Fruit fly (Drosophila melanogaster) whole organism, prepupa: Measurements from ENCODE around the gene CG12056.

ENCODE experiments used
- Blimp-1 ChIP-seq: fragments of 200-800 bp; sonication (Bioruptor generic); optimal IDR thresholded peaks from 3 replicates; lab custom pipeline; 2017; ENCODE audit warnings: missing biosample characterization, missing genetic modification characterization, mild to moderate bottlenecking, moderate library complexity, missing genetic modification reagents
- CG11294 ChIP-seq: fragments of 200-800 bp; sonication (Bioruptor generic); IDR thresholded peaks from 2 replicates; pipeline ENCODE4 v1.3.6; 2022; ENCODE audit warnings: missing biosample characterization, missing genetic modification characterization
- CG11762 ChIP-seq: fragments of 200-800 bp; sonication (Bioruptor generic); optimal IDR thresholded peaks from 3 replicates; lab custom pipeline; 2016; ENCODE audit warnings: missing biosample characterization, missing genetic modification characterization; ENCODE audit not compliant: insufficient read depth
- CG11902 ChIP-seq: fragments of 200-800 bp; sonication (Bioruptor generic); optimal IDR thresholded peaks from 3 replicates; lab custom pipeline; 2016; ENCODE audit warnings: missing biosample characterization, missing genetic modification characterization
- CG15336 ChIP-seq: fragments of 200-800 bp; sonication (Bioruptor generic); IDR thresholded peaks from 2 replicates; pipeline ENCODE4 v1.3.6; 2022; ENCODE audit warnings: missing biosample characterization, missing genetic modification characterization
- CG1621 ChIP-seq: fragments of 200-800 bp; sonication (Bioruptor generic); optimal IDR thresholded peaks from 3 replicates; lab custom pipeline; 2018; ENCODE audit warnings: missing biosample characterization, mild to moderate bottlenecking, missing genetic modification characterization
- CG16779 ChIP-seq: fragments of 200-800 bp; sonication (Bioruptor generic); optimal IDR thresholded peaks from 3 replicates; lab custom pipeline; 2017; ENCODE audit warnings: missing biosample characterization, mild to moderate bottlenecking, missing genetic modification characterization
- CG32006 ChIP-seq: fragments of 200-800 bp; sonication (Bioruptor generic); optimal IDR thresholded peaks from 3 replicates; lab custom pipeline; 2017; ENCODE audit warnings: missing biosample characterization, mild to moderate bottlenecking, missing genetic modification characterization
- CG34406 ChIP-seq: fragments of 200-800 bp; sonication (Bioruptor generic); optimal IDR thresholded peaks from 3 replicates; lab custom pipeline; 2016; ENCODE audit warnings: missing biosample characterization, missing genetic modification characterization
- CG3919 ChIP-seq: fragments of 200-800 bp; sonication (Bioruptor generic); optimal IDR thresholded peaks from 3 replicates; lab custom pipeline; 2016; ENCODE audit warnings: missing biosample characterization, missing genetic modification characterization
- CG4318 ChIP-seq: fragments of 200-800 bp; sonication (Bioruptor generic); optimal IDR thresholded peaks from 3 replicates; lab custom pipeline; 2017; ENCODE audit warnings: missing biosample characterization, mild to moderate bottlenecking, missing genetic modification characterization
- CG6163 ChIP-seq: fragments of 200-800 bp; sonication (Bioruptor generic); IDR thresholded peaks from 3 replicates; pipeline ENCODE4 v1.3.6; 2022; ENCODE audit warnings: missing biosample characterization, missing genetic modification characterization
- CG6276 ChIP-seq: fragments of 200-800 bp; sonication (Bioruptor generic); optimal IDR thresholded peaks from 2 replicates; lab custom pipeline; 2017; ENCODE audit warnings: missing biosample characterization, mild to moderate bottlenecking, missing genetic modification characterization
- CG6808 ChIP-seq: fragments of 200-800 bp; sonication (Bioruptor generic); optimal IDR thresholded peaks from 3 replicates; lab custom pipeline; 2017; ENCODE audit warnings: missing biosample characterization, missing genetic modification characterization, mild to moderate bottlenecking, moderate library complexity, missing genetic modification reagents
- CG6854 ChIP-seq: fragments of 200-800 bp; sonication (Bioruptor generic); optimal IDR thresholded peaks from 2 replicates; lab custom pipeline; 2017; ENCODE audit warnings: missing biosample characterization, mild to moderate bottlenecking, missing genetic modification characterization
- CG7368 ChIP-seq: fragments of 200-800 bp; sonication (Bioruptor generic); optimal IDR thresholded peaks from 3 replicates; lab custom pipeline; 2016; ENCODE audit warnings: missing biosample characterization, missing genetic modification characterization
- CG8319 ChIP-seq: fragments of 200-800 bp; sonication (Bioruptor generic); optimal IDR thresholded peaks from 3 replicates; lab custom pipeline; 2016; ENCODE audit warnings: missing biosample characterization, missing genetic modification characterization
- CG8632 ChIP-seq: fragments of 200-800 bp; sonication (Bioruptor generic); optimal IDR thresholded peaks from 3 replicates; lab custom pipeline; 2016; ENCODE audit warnings: missing biosample characterization, missing genetic modification characterization
- CG9139 ChIP-seq: fragments of 200-800 bp; sonication (Bioruptor generic); optimal IDR thresholded peaks from 3 replicates; lab custom pipeline; 2017; ENCODE audit warnings: missing biosample characterization, mild to moderate bottlenecking, missing genetic modification characterization
- Eip75B ChIP-seq: fragments of 200-800 bp; sonication (Bioruptor generic); optimal IDR thresholded peaks from 3 replicates; lab custom pipeline; 2016; ENCODE audit warnings: missing biosample characterization, missing genetic modification characterization
- Eip78C ChIP-seq: fragments of 200-800 bp; sonication (Bioruptor generic); peaks from one replicate; lab custom pipeline; 2016; ENCODE audit warnings: missing biosample characterization, missing genetic modification characterization
- Ets21C ChIP-seq: fragments of 200-800 bp; sonication (Bioruptor generic); optimal IDR thresholded peaks from 3 replicates; lab custom pipeline; 2016; ENCODE audit warnings: missing biosample characterization, missing genetic modification characterization
- Hr38 ChIP-seq: sonication (Bioruptor generic); optimal IDR thresholded peaks from 2 replicates; lab custom pipeline; 2016; ENCODE audit warnings: missing biosample characterization, missing genetic modification characterization
- Hr39 ChIP-seq: fragments of 200-800 bp; sonication (Bioruptor generic); optimal IDR thresholded peaks from 2 replicates; lab custom pipeline; 2016; ENCODE audit warnings: missing biosample characterization, missing genetic modification characterization
- Lpt ChIP-seq: fragments of 200-800 bp; sonication (Bioruptor generic); optimal IDR thresholded peaks from 3 replicates; lab custom pipeline; 2016; ENCODE audit warnings: missing biosample characterization, missing genetic modification characterization
- Smox ChIP-seq: fragments of 200-800 bp; sonication (Bioruptor generic); optimal IDR thresholded peaks from 3 replicates; lab custom pipeline; 2016; ENCODE audit warnings: missing biosample characterization, missing genetic modification characterization
- Sox14 ChIP-seq: fragments of 200-800 bp; sonication (Bioruptor generic); optimal IDR thresholded peaks from 3 replicates; lab custom pipeline; 2016; ENCODE audit warnings: missing biosample characterization, missing genetic modification characterization
- Sox15 ChIP-seq: fragments of 200-800 bp; sonication (Bioruptor generic); optimal IDR thresholded peaks from 3 replicates; lab custom pipeline; 2016; ENCODE audit warnings: missing biosample characterization, missing genetic modification characterization
- cyc ChIP-seq: fragments of 200-800 bp; sonication (Bioruptor generic); optimal IDR thresholded peaks from 3 replicates; lab custom pipeline; 2016; ENCODE audit warnings: missing biosample characterization, missing genetic modification characterization
- dac ChIP-seq: fragments of 200-800 bp; sonication (Bioruptor generic); optimal IDR thresholded peaks from 2 replicates; lab custom pipeline; 2017; ENCODE audit warnings: missing biosample characterization, mild to moderate bottlenecking, missing genetic modification characterization
- dsx ChIP-seq: fragments of 200-800 bp; optimal IDR thresholded peaks from 3 replicates; lab custom pipeline; 2019; ENCODE audit warnings: missing biosample characterization, mild to moderate bottlenecking, missing genetic modification characterization, moderate library complexity; ENCODE audit not compliant: poor library complexity, severe bottlenecking
- eg ChIP-seq: fragments of 200-800 bp; sonication (Bioruptor generic); IDR thresholded peaks from 3 replicates; pipeline ENCODE4 v1.3.6; 2022; ENCODE audit warnings: missing biosample characterization, missing genetic modification characterization
- esn ChIP-seq: fragments of 200-800 bp; sonication (Bioruptor generic); optimal IDR thresholded peaks from 2 replicates; lab custom pipeline; 2016; ENCODE audit warnings: missing biosample characterization, mild to moderate bottlenecking, missing genetic modification characterization, moderate library complexity
- fd59A ChIP-seq: fragments of 200-800 bp; sonication (Bioruptor generic); optimal IDR thresholded peaks from 2 replicates; lab custom pipeline; 2017; ENCODE audit warnings: missing biosample characterization, mild to moderate bottlenecking, missing genetic modification characterization, missing genetic modification reagents
- fd85E ChIP-seq: fragments of 200-800 bp; sonication (Bioruptor generic); optimal IDR thresholded peaks from 3 replicates; lab custom pipeline; 2016; ENCODE audit warnings: missing biosample characterization, missing genetic modification characterization
- fkh ChIP-seq: fragments of 200-800 bp; sonication (Bioruptor generic); optimal IDR thresholded peaks from 3 replicates; lab custom pipeline; 2017; ENCODE audit warnings: missing biosample characterization, mild to moderate bottlenecking, missing genetic modification characterization, moderate library complexity
- lz ChIP-seq: fragments of 200-800 bp; sonication (Bioruptor generic); optimal IDR thresholded peaks from 3 replicates; lab custom pipeline; 2016; ENCODE audit warnings: missing biosample characterization, missing genetic modification characterization
- net ChIP-seq: fragments of 200-800 bp; sonication (Bioruptor generic); optimal IDR thresholded peaks from 3 replicates; lab custom pipeline; 2016; ENCODE audit warnings: missing biosample characterization, missing genetic modification characterization
- pdm3 ChIP-seq: fragments of 200-800 bp; sonication (Bioruptor generic); optimal IDR thresholded peaks from 3 replicates; lab custom pipeline; 2016; ENCODE audit warnings: missing biosample characterization, missing genetic modification characterization
- salr ChIP-seq, 2 experiments: fragments of 200-800 bp; sonication (Bioruptor generic); optimal IDR thresholded peaks; 3 replicates each; lab custom pipeline; 2016 to 2018; ENCODE audit warnings: missing biosample characterization in 2 of 2, missing genetic modification characterization in 2 of 2, mild to moderate bottlenecking in 1 of 2
- svp ChIP-seq: fragments of 200-800 bp; sonication (Bioruptor generic); peaks from one replicate; lab custom pipeline; 2016; ENCODE audit warnings: missing biosample characterization, missing genetic modification characterization
- vri ChIP-seq: fragments of 200-800 bp; sonication (Bioruptor generic); optimal IDR thresholded peaks from 3 replicates; lab custom pipeline; 2016; ENCODE audit warnings: missing biosample characterization, mild to moderate bottlenecking, missing genetic modification characterization

The CG12056 gene

DNA sequence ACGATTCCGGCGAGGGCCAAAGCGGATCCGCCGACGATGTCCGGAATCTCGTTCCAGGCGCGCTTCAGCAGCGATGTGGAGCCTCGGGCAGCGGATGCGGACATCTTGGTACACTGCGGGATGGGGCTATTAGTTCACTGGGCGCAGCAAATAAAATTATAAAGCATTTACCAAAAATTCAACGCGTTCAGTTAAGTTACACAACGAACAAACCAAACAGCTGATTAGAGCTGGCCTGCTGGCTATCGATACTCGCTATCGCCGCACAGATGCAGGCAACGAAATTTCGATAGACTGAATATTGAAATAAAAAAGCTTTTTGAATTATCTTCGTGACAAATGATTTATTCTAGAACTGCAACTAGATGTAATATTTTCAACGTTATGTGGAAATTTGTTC is 32.7 kb upstream of the CG12056 start, which contains the start of gene NdufA3:
Gene NdufA3 (minus strand): TSS at position 317 of the 400 bp plus-strand sequence.
- TF ChIP-seq vri (GFP tag; lab: Kevin White, UChicago) = peak; percentile 41
- TF ChIP-seq fd85E (GFP tag; lab: Kevin White, UChicago) = no peak

- TF ChIP-seq Eip75B (no peak), CG4318 (no peak), Lpt (GFP tag; lab: Kevin White, UChicago) (no peak), Blimp-1 (no peak), CG3919 (GFP tag; lab: Kevin White, UChicago) (no peak)
Observed at dm6 chrX:9161912-9162311, 30.6 kb upstream of the CG12056 start, which contains the start of the genes Zpr1 and CG44532. Zpr1 (minus strand) TSS chrX:9162090. CG44532 (plus strand) TSS chrX:9162092.

DNA sequence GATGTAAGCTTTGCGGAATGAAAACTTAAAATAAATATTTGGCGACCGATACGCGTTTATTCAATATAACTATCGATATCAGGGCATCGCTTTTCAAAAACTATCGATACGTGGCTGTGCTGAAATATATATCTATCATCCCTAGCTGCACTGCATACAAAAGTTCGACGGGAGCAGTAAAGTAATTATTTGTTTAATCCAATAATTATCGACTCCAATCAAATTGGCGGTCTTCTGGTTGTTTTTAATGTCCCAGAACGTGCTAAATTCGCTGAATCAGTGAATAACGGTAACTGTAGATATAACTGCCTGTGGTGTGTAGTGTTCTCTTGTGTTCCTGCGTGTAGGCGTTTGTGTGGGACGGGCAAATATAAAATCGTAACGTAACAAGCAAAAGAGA is 29.4 kb upstream of the CG12056 start, which contains the start of gene mei-P26:
Gene mei-P26 (plus strand): TSS at position 146 of the 400 bp plus-strand sequence.
- TF ChIP-seq Eip78C (GFP tag; lab: Kevin White, UChicago) = peak; percentile 77
- peak; percentile 3 for TF ChIP-seq dsx (GFP tag; lab: Kevin White, UChicago)
- peak; percentile 55; the same call in 1 of the 3 replicates for TF ChIP-seq CG6163
- peak; percentile 34 for TF ChIP-seq vri (GFP tag; lab: Kevin White, UChicago)
- no peak for TF ChIP-seq CG11762 (GFP tag; lab: Kevin White, UChicago)
- no peak for TF ChIP-seq CG1621 (tag; lab: Kevin White, UChicago)
- peak; percentile 34 for TF ChIP-seq esn (GFP tag; lab: Kevin White, UChicago)
- TF ChIP-seq CG15336 (GFP tag; lab: Robert Waterston, UW) = peak; percentile 34; the same call in 1 of the 2 replicates
- no peak for TF ChIP-seq CG9139 (GFP tag; lab: Kevin White, UChicago)
- no peak for TF ChIP-seq Hr39
- TF ChIP-seq Sox14 (GFP tag; lab: Kevin White, UChicago) = peak; percentile 6
- TF ChIP-seq fkh (GFP tag; lab: Kevin White, UChicago) = peak; percentile 61
- peak; percentile 44 for TF ChIP-seq CG6854 (GFP tag; lab: Kevin White, UChicago)

DNA sequence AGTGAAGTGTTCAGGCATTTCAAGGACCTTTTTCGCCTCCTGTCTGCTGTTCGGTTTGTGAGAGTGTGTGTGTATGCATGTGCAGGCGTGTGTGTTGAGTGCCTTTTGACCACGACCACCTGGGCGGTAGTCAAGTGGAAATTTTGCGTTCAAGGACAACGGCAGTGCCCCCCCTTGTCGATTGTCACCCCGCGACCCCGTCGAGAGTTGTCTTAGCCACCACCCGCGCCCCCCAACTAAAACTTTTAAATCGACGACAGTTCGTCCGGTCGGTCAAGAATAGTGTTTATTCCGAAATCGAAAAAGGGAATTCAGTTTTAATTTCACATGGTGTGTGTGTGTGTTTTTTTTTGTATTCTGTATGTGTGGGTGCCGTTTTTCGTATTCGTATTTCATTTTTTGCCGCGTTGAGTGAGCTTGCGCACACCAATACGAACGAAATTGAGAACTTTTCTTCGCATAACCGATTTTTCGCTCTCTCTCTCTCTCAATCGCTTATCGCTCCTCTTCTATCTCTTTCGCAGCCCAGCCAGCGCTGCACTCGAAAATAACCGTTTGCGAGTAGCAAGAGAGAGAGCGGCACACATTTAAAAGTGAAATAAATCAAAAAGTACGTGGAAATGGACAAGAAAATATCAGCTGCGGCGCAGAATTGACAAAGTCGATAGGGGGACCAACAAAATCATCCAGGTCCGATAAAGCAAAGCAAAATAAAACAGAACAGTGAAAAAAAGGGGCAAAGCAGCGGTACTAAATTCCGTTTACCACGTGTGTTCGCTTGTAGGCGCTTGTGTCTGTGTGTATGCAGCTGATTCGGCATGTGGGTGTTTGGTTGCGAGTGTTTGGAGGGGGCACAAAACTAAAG is 28.6 kb upstream of the CG12056 start:
- no peak for TF ChIP-seq Hr38 (GFP tag; lab: Kevin White, UChicago)
- no peak for TF ChIP-seq CG3919 (GFP tag; lab: Kevin White, UChicago)
- no peak for TF ChIP-seq fd85E (GFP tag; lab: Kevin White, UChicago)
- TF ChIP-seq vri (GFP tag; lab: Kevin White, UChicago) = no peak
- peak; percentile 19 for TF ChIP-seq CG6808 (GFP tag; lab: Kevin White, UChicago)
- TF ChIP-seq Sox14 (GFP tag; lab: Kevin White, UChicago) = no peak
- no peak for TF ChIP-seq Eip75B
- TF ChIP-seq CG11902 (GFP tag; lab: Kevin White, UChicago) = no peak
- no peak for TF ChIP-seq cyc (GFP tag; lab: Kevin White, UChicago)
- no peak for TF ChIP-seq CG8632 (GFP tag; lab: Kevin White, UChicago)
- no peak for TF ChIP-seq CG32006 (GFP tag; lab: Kevin White, UChicago)
- no peak for TF ChIP-seq CG11294 (GFP tag; lab: Robert Waterston, UW)
- no peak for TF ChIP-seq Ets21C (GFP tag; lab: Kevin White, UChicago)
- TF ChIP-seq Lpt (GFP tag; lab: Kevin White, UChicago) = no peak
- no peak for TF ChIP-seq CG1621 (tag; lab: Kevin White, UChicago)
- TF ChIP-seq CG6276 (GFP tag; lab: Kevin White, UChicago) = peak; percentile 64
- TF ChIP-seq pdm3 (GFP tag; lab: Kevin White, UChicago) = no peak
- no peak for TF ChIP-seq dac (GFP tag; lab: Kevin White, UChicago)
- peak; percentile 32; the same call in 1 of the 2 replicates for TF ChIP-seq CG15336 (GFP tag; lab: Robert Waterston, UW)
- no peak for TF ChIP-seq Sox15
- TF ChIP-seq CG9139 (GFP tag; lab: Kevin White, UChicago) = peak; percentile 41
- peak in 1 of 2 experiments; percentile 38 for TF ChIP-seq salr (GFP tag; optimal IDR thresholded peaks at IDR 0.05; lab: Kevin White, UChicago)
- TF ChIP-seq Smox (GFP tag; lab: Kevin White, UChicago) = no peak
- TF ChIP-seq CG16779 = peak; percentile 37
- no peak for TF ChIP-seq lz (GFP tag; lab: Kevin White, UChicago)
- no peak for TF ChIP-seq CG7368 (GFP tag; lab: Kevin White, UChicago)
- TF ChIP-seq svp (GFP tag; lab: Kevin White, UChicago) = no peak
- TF ChIP-seq CG34406 = no peak
- no peak for TF ChIP-seq CG8319
- peak; percentile 35 for TF ChIP-seq net (GFP tag; lab: Kevin White, UChicago)
- TF ChIP-seq eg (GFP tag; lab: Robert Waterston, UW) = peak; percentile 69
- peak; percentile 10 for TF ChIP-seq fd59A (GFP tag; lab: Kevin White, UChicago)
